Fruit fly (Drosophila melanogaster): ENCODE measurements around the gene Brd8.

Gene Brd8

dm6 chr3R:29207996-29208395, 15.3 kb upstream of the Brd8 start (continued):
- TF ChIP-seq cyc (GFP tag; optimal IDR thresholded peaks at IDR 0.05) (peak; percentile 25), lz (GFP tag; optimal IDR thresholded peaks at IDR 0.05) (peak; percentile 61), achi (GFP tag; optimal IDR thresholded peaks at IDR 0.05) (peak; percentile 84), CG8632 (GFP tag; optimal IDR thresholded peaks at IDR 0.05) (peak; percentile 58), CG11294 (GFP tag; IDR thresholded peaks at IDR 0.05) (peak; percentile 77), Blimp-1 (GFP tag; optimal IDR thresholded peaks at IDR 0.05) (no peak), dac (GFP tag; optimal IDR thresholded peaks at IDR 0.05) (peak; percentile 88), esn (GFP tag; optimal IDR thresholded peaks at IDR 0.05) (peak; percentile 72), CG11902 (GFP tag; optimal IDR thresholded peaks at IDR 0.05) (peak; percentile 5), CG16779 (tag; optimal IDR thresholded peaks at IDR 0.05) (peak; percentile 64), CG1621 (tag; optimal IDR thresholded peaks at IDR 0.05) (peak; percentile 78), Hr38 (GFP tag; optimal IDR thresholded peaks at IDR 0.05) (no peak), Lpt (GFP tag; optimal IDR thresholded peaks at IDR 0.05) (peak; percentile 77), eg (GFP tag; IDR thresholded peaks at IDR 0.05) (peak; percentile 96), fkh (GFP tag; optimal IDR thresholded peaks at IDR 0.05) (no peak)

- TF ChIP-seq CG8632 (GFP tag; optimal IDR thresholded peaks at IDR 0.05) (no peak), dsx (GFP tag; optimal IDR thresholded peaks at IDR 0.05; ENCODE audit: poor library complexity, severe bottlenecking) (peak; percentile 95)
These were observed 13.2 kb upstream of the Brd8 start for dm6 chr3R:29210091-29210490.

DNA sequence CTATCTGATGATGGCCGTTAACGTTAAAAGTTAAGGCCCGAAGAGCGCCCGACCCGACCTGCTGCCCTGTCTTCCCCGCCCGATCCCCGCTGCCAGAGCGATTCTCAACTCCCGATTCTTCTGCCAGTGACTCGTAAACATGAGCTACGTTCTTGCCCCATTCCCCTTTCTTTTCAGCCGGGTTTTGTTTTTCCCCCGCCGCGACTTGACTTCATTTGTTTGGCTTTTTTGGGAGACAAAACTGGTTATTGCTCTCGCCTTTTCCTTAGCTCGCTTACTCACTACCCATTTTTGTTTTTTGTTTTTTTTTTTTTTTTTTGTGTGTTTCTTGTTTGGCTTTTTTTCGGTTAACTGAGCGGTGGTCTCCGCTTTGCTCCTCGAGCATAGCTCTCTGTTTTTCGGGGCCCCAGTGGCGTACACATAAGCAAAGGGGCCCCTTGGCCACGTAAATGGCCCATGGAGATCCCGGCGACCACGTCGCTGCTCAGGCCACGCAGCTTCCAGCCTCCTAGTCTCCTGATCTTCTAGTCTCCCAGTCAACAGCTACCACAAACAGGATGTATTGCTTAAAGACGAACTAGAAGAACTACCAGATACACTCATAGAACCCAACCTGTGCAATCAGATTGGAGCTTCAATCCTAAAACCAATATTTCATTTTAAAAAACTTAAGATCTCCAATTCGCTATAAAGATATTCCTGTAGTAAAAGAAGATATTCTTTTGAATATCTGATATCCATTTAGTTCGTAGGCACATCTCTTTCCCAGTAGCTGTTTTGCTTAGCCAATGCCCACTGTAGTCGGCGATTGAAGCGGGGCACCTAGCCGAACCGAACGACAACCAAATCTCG, 12.5 kb upstream of the Brd8 start:
- TF ChIP-seq dac (GFP tag; optimal IDR thresholded peaks at IDR 0.05): peak; percentile 79
- peak; percentile 4 for TF ChIP-seq Hr39 (GFP tag; optimal IDR thresholded peaks at IDR 0.05)
- TF ChIP-seq Gug (GFP tag; IDR thresholded peaks at IDR 0.05): peak; percentile 61
- peak; percentile 55 for TF ChIP-seq CG3919 (GFP tag; optimal IDR thresholded peaks at IDR 0.05)
- peak; percentile 75 for TF ChIP-seq OdsH (GFP tag; optimal IDR thresholded peaks at IDR 0.05)
- TF ChIP-seq Sox102F (GFP tag; optimal IDR thresholded peaks at IDR 0.05): peak; percentile 69
- peak; percentile 33 for TF ChIP-seq Blimp-1 (GFP tag; optimal IDR thresholded peaks at IDR 0.05)
- peak; percentile 87 for TF ChIP-seq CG6276 (GFP tag; optimal IDR thresholded peaks at IDR 0.05)
- TF ChIP-seq CG4318 (GFP tag; optimal IDR thresholded peaks at IDR 0.05): peak; percentile 87
- TF ChIP-seq CG6808 (GFP tag; optimal IDR thresholded peaks at IDR 0.05): peak; percentile 75
- TF ChIP-seq CG31627 (GFP tag; optimal IDR thresholded peaks at IDR 0.05): peak; percentile 24
- TF ChIP-seq Eip93F (GFP tag; optimal IDR thresholded peaks at IDR 0.05): no peak
- TF ChIP-seq CG8632 (GFP tag; optimal IDR thresholded peaks at IDR 0.05): peak; percentile 47
- TF ChIP-seq eg (GFP tag; IDR thresholded peaks at IDR 0.05): peak; percentile 93
- peak; percentile 63 for TF ChIP-seq spab (GFP tag; optimal IDR thresholded peaks at IDR 0.05)
- peak; percentile 59 for TF ChIP-seq CG34406 (GFP tag; optimal IDR thresholded peaks at IDR 0.05)
- peak; percentile 39 for TF ChIP-seq esn (GFP tag; optimal IDR thresholded peaks at IDR 0.05)
- TF ChIP-seq salr (GFP tag; optimal IDR thresholded peaks at IDR 0.05): peak; percentile 43 to 63
- TF ChIP-seq Sox15 (GFP tag; optimal IDR thresholded peaks at IDR 0.05): peak; percentile 48
- TF ChIP-seq fkh (GFP tag; optimal IDR thresholded peaks at IDR 0.05): peak; percentile 15
- peak; percentile 69 for TF ChIP-seq CG9139 (GFP tag; optimal IDR thresholded peaks at IDR 0.05)
- peak; percentile 56 for TF ChIP-seq Sox14 (GFP tag; optimal IDR thresholded peaks at IDR 0.05)
- TF ChIP-seq CG6854 (GFP tag; optimal IDR thresholded peaks at IDR 0.05): peak; percentile 90
- peak; percentile 77 for TF ChIP-seq fd59A (GFP tag; optimal IDR thresholded peaks at IDR 0.05)
- TF ChIP-seq Hr4 (GFP tag; optimal IDR thresholded peaks at IDR 0.05): peak; percentile 91
- peak; percentile 81 for TF ChIP-seq pdm3 (GFP tag; optimal IDR thresholded peaks at IDR 0.05)
- peak; percentile 38 for TF ChIP-seq CG6792 (GFP tag; optimal IDR thresholded peaks at IDR 0.05)
- TF ChIP-seq CG15336 (GFP tag; IDR thresholded peaks at IDR 0.05): peak; percentile 85
- peak; percentile 1 for TF ChIP-seq CG8319 (GFP tag; optimal IDR thresholded peaks at IDR 0.05)
- TF ChIP-seq Lpt (GFP tag; optimal IDR thresholded peaks at IDR 0.05): peak; percentile 71
- peak; percentile 67 for TF ChIP-seq Ets96B (tag; optimal IDR thresholded peaks at IDR 0.05)
- TF ChIP-seq cyc (GFP tag; optimal IDR thresholded peaks at IDR 0.05): peak; percentile 23
- no peak for TF ChIP-seq CG11762 (GFP tag; optimal IDR thresholded peaks at IDR 0.05; ENCODE audit: insufficient read depth)
- TF ChIP-seq CG32006 (GFP tag; optimal IDR thresholded peaks at IDR 0.05): peak; percentile 90
- TF ChIP-seq CG11294 (GFP tag; IDR thresholded peaks at IDR 0.05): peak; percentile 71; the same call in 1 of the 2 replicates
- peak; percentile 32 for TF ChIP-seq lz (GFP tag; optimal IDR thresholded peaks at IDR 0.05)
- TF ChIP-seq acj6 (GFP tag; optimal IDR thresholded peaks at IDR 0.05): peak; percentile 67
- TF ChIP-seq svp (GFP tag): peak; percentile 72

Data from whole organism, prepupa.